Fruit fly (Drosophila melanogaster) ovary, adult (tissue): ENCODE results near the gene nrv3.

Experiments
- CG17801 ChIP-seq: fragments of 200-800 bp; optimal IDR thresholded peaks from 2 replicates; lab custom pipeline; 2019; ENCODE audit warnings: missing biosample characterization, mild to moderate bottlenecking, missing genetic modification characterization, moderate library complexity; ENCODE audit not compliant: partially characterized antibody

nrv3 gene

DNA sequence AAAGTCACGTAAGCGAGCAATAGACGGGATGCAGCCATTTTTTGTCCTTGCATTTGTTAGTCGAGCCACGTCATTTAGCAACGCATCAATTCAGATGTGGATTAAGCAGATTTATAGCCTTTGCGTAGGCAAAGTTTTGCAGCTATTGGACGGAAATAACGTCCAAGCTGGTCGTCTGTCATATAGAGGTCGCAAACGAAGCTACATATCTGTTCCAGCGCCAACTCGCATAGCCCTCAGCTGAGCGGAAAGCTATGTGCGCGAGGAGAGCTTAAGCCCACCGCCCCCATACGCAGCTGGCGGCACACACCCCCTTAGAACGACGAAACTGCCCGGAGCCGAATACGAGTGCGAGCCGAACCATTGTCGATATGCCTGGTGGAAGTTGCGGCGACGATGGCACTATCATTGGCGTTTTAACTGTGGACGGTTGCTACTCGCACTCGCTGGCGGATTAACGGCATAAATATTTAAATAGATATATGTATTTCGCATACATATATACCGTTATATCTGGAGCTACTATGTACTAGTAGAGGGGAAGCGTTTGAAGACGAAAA, at the start of gene nrv3:
nrv3 (plus strand) TSS at position 211 of the 560 bp plus-strand sequence.
- TF ChIP-seq CG17801 (GFP tag; lab: Kevin White, UChicago): no peak

DNA sequence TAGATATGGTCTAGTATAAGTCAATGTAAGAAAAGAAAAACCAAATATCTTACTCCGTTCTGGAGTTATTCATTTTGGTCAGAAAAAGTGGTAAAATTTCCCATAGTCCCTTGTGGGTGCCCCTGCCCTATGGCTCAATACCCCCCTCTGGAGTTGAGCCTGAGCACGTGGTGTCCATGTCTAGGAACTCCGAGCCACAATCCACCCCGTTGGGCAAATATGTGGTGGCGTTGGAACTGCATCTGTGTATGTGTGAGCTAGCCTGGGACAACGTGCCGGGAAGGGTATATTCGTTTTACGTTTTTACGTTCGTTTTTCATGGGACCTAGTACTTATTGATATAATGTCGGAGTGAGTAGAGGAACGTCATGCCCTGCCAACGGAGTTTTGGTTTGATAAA, 49.0 kb upstream of the nrv3 start:
- no peak for TF ChIP-seq CG17801 (GFP tag; lab: Kevin White, UChicago)

DNA sequence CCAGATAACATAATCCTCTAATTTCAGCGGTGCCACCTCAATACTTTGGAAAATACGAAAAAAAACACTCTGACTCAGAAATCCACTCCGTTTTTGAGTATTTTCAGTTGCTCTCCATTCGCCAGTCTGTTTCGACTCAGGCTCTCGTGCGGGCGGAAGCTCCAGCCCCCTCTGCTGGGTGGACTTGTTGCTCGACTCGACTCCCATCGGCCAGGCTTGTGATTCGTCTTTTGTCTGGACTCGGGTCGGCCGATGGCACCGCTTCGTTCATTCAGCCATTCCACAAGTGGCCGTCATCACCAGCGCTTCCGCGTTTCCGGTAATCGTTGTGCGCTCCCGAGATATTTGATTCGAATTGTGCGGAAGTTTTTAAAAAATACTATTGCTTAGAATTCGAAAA, 48.3 kb upstream of the nrv3 start, which contains the start of gene dimm:
dimm (plus strand) TSS at position 255 of the 400 bp plus-strand sequence.
- no peak for TF ChIP-seq CG17801 (GFP tag; lab: Kevin White, UChicago)

DNA sequence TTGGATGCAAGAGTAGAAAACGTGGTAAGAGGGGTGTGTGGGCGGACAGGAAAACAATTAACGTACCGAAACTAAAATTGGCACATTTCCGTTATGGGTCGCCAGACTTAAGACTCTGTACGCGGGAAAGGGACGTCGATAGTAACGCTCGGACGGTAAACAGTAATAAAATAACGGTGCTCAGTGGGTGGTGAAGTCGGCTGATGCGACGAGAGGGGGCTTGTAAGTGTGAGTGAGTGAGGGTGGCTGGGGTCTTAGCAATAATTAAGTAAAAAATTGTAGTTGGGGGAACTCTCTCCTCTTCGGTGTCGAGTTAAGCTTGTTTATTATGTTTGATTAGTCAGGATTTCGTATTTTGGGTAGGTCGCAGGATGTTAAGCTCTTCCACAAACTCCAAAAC, 38.1 kb upstream of the nrv3 start:
- TF ChIP-seq CG17801 (GFP tag; lab: Kevin White, UChicago): no peak

DNA sequence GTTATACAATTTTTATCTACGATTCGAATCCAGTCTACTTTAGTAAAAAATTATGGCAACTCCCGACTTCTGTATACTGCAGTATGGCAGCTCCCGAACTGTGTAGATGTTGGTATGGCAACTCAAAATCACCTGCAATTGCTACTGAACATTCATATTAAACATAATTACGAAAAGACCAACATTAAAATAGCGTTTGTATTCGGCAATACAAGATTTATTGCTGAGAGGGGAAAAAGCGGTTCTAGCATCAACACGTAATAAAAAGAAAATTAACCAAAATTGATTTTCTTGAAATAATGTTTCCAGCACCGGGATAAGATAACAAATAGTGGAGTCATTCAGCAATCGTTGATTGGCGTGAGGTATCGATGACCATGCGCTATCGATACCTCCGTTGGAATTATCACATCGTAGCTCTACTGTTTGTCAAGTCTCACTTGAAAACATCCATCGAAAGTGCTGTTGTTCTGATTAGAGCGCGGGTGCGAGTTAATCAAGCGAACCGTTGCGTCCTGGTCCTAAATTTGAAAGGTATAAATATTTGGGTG, 35.5 kb upstream of the nrv3 start, which contains the start of gene Tsp39D:
Tsp39D (plus strand) TSS at position 405 of the 551 bp plus-strand sequence.
- peak; percentile 20 for TF ChIP-seq CG17801 (GFP tag; lab: Kevin White, UChicago)

DNA sequence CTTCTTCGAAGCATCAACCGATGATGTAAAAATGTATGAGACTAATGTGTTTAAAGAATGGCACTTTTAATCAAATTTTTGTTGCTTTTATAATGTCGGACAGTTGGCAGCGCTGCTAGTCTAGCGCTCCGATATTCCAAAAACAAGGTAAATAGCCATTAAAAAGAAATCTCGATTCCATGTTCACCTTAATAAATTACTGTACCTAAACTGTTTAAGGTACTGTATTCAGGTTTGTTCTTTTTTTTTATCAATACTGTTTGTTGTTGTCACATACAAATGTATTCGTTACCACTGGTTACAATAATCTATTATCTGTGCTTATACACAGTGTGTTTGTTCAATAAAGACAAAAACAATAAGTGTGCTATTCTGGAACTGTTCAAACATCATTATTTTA, 18.9 kb upstream of the nrv3 start, which contains the start of gene dtr:
dtr (plus strand) TSS at position 301 of the 400 bp plus-strand sequence.
- no peak for TF ChIP-seq CG17801 (GFP tag; lab: Kevin White, UChicago)

DNA sequence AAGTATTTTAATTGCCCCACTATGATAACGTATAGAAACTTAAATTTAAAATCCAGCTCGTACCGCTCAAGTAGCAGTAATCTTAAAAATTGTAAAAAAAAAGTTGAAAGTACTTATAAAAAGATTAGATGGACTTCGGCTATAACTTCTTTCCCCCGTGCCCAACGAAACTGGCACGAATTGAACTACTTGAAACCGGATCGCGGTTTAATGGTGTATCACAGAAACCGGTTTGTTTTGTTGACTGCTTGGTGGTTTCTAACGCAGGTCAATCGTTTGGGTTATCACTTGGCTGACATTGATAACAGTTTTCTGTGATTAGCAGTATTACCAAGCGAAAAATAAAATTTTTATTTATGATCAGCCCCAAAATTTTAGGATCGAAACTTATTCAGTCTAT, 12.5 kb upstream of the nrv3 start:
- TF ChIP-seq CG17801 (GFP tag; lab: Kevin White, UChicago): no peak

DNA sequence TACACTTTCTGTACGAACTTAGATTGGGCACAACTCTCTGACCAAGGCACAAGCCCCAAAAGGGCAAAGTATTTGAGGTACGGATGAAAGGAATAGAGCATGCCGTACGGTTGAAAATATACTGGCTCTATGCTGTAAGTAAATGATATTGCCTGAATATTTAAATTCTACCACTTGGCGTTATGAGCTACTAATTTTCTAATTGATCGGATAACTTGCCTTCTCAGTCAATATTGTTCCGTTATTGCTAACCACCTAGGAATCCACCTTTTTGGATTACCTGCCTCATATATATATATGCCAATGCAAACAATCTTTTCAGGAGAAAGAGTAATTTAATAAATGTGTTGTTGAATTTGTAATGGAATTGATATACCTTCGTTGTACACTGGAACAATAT, 10.2 kb upstream of the nrv3 start, which contains the start of gene Gr39b:
Gr39b (minus strand) TSS at position 101 of the 400 bp plus-strand sequence.
- TF ChIP-seq CG17801 (GFP tag; lab: Kevin White, UChicago): no peak

DNA sequence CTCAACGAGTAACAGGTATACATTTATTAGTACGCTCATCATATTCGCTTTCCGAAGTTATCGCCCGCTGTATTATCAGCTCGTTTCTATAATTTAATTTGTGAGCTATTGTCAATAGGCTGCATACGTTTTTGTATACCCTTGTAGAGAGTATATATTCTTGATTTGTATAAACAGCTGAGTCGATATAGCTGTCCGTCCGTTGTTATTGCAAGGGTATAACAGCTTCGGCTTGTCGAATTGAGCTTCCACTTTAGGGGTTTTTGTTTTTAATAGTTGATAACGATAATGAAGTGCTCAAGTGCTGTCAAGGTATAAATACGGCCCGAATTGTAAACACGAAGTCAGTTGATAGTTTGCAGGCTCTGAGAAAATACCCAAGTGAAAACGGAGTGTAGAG, 8.9 kb upstream of the nrv3 start, which contains the start of gene CG8665:
CG8665 (plus strand) TSS at position 342 of the 400 bp plus-strand sequence.
- TF ChIP-seq CG17801 (GFP tag; lab: Kevin White, UChicago): no peak

DNA sequence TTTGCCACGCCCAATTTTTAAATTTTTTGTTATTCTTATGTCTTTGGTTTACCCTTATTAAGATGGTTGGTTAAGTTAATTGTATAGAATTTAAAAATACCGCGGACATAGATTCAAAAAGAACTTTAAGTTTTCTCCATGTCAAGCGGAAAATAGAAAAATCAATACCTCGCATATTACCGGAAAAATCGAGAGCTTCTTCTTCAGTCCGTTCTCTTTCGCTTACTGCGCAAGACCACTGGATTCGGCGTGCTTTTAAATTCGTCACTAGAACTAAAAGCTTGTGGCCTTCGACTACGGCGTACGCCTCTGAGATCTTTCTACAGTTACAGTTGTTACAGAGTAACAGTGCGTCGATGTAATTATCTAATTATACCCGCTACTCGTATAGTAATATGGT, 1.8 kb upstream of the nrv3 start:
- no peak for TF ChIP-seq CG17801 (GFP tag; lab: Kevin White, UChicago)

DNA sequence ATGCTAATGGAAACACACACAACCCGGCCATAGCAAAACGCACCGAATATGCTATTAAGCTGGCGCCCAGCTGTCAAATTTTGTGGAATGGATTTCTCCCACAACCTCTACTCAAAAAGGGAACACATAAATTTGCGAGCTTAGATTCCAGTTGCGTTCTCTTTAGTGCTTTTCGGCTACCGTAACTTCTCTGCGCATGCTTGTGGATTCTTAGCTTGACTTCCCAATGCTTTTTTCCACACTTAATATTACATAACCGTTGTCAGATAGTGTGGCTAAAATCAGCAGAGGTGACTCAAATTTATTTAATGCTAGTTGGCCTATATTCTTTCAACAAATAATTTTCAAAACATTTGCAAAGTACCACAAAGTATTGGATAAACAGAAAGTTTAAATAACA, 1.6 kb downstream of the nrv3 start:
- TF ChIP-seq CG17801 (GFP tag; lab: Kevin White, UChicago): no peak

DNA sequence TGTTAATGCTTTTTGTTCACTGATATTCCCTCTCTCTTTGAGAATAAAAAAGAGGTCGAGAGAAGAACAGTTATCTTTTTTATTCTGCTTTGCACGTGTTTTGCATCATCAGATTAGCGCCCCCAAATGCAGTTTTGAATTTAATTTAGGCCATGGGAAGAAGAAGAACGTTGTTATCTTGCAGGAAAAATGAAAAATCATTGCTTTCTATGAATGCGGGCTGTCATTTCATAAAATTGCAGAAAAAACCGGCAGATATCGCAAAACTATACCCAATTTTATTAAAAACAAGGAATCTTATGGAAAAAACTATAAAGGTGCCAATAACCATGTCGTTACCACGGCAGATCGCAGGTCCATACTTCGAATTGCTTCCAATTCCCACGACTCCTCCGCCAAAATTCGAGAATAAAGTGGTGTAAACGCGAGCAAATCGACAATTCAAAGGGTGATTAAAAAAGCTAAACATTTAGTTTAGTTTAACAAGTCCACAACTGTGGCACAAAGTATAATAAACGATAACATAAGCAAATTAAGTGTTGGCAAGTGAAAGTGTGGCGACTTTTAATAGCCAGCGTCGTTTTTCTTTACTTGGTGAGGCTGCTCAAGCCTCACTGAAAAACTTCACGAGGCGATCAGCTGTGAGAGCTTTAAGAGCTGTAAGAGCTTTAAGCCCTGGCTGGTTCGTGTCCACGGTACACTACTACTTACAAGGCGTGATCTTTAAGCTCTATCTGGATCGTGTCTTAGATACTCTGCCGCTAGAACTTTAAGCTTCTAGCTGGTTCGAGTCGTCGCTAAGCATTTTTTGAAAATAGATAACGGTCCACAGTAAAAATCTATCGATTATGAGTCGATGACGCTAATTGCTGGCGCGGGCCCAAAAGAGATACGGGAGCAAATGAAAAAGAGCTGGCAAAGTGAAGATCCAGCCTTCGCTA, 17.2 kb downstream of the nrv3 start:
- TF ChIP-seq CG17801 (GFP tag; lab: Kevin White, UChicago): no peak
